Worm (Caenorhabditis elegans) whole organism, L2 larva: ENCODE results near the gene plx-2.

Source experiments
- ama-1 ChIP-seq: fragments of 150-350 bp; optimal IDR thresholded peaks from 2 replicates; lab custom pipeline; 2018; ENCODE audit warnings: inconsistent platforms
- egl-27 ChIP-seq: sonication (generic microtip); optimal IDR thresholded peaks from 3 replicates; lab custom pipeline; 2017; ENCODE audit warnings: missing biosample characterization, missing genetic modification reagents, missing genetic modification characterization
- lin-11 ChIP-seq: fragments of 150-350 bp; sonication (generic microtip); optimal IDR thresholded peaks from 2 replicates; lab custom pipeline; 2014; ENCODE audit warnings: missing biosample characterization, missing genetic modification characterization, inconsistent platforms, mixed read lengths
- mab-5 ChIP-seq: fragments of 150-350 bp; optimal IDR thresholded peaks from 2 replicates; lab custom pipeline; 2014; ENCODE audit warnings: missing biosample characterization, missing genetic modification characterization
- mdl-1 ChIP-seq, 2 experiments: fragments of 150-350 bp in 1 of 2; sonication (generic microtip) in 1 of 2; optimal IDR thresholded peaks; 2 replicates each; lab custom pipeline; 2017; ENCODE audit warnings: missing biosample characterization in 2 of 2, missing genetic modification characterization in 2 of 2
- nhr-12 ChIP-seq: fragments of 150-350 bp; optimal IDR thresholded peaks from 2 replicates; lab custom pipeline; 2014; ENCODE audit warnings: missing biosample characterization, missing genetic modification characterization
- nhr-25 ChIP-seq: fragments of 150-350 bp; sonication (generic microtip); optimal IDR thresholded peaks from 3 replicates; lab custom pipeline; 2014; ENCODE audit warnings: missing biosample characterization, missing genetic modification characterization
- snpc-4 ChIP-seq: fragments of 150-350 bp; optimal IDR thresholded peaks from 2 replicates; lab custom pipeline; 2014; ENCODE audit warnings: missing biosample characterization, missing genetic modification characterization
- unc-39 ChIP-seq: fragments of 150-350 bp; optimal IDR thresholded peaks from 2 replicates; lab custom pipeline; 2014; ENCODE audit warnings: missing biosample characterization, missing genetic modification characterization
- ztf-4 ChIP-seq: fragments of 150-350 bp; optimal IDR thresholded peaks from 2 replicates; lab custom pipeline; 2014; ENCODE audit warnings: missing biosample characterization, missing genetic modification characterization

- TF ChIP-seq nhr-25 (tag; lab: Kevin White, UChicago) = no peak
- no peak for TF ChIP-seq ztf-4 (tag; lab: Kevin White, UChicago)
- TF ChIP-seq egl-27 (tag; lab: Kevin White, UChicago) = no peak
- no peak for TF ChIP-seq unc-39 (tag; lab: Kevin White, UChicago)
- TF ChIP-seq mdl-1 (tag; optimal IDR thresholded peaks at IDR 0.05; lab: Kevin White, UChicago) = no peak
- TF ChIP-seq ama-1 (lab: Kevin White, UChicago) = no peak
- no peak for TF ChIP-seq mab-5 (tag; lab: Kevin White, UChicago)
- TF ChIP-seq lin-11 = no peak
- TF ChIP-seq nhr-12 (tag; lab: Kevin White, UChicago) = no peak
- TF ChIP-seq snpc-4 (tag; lab: Kevin White, UChicago) = no peak
These were observed 23.6 kb downstream of the plx-2 start for ce11 chrII:14401098-14401497.
